Worm (Caenorhabditis elegans) whole organism, late embryonic: ENCODE data around the gene cpr-8.

Experiments used
- F13H6.1 ChIP-seq: sonication (generic microtip); optimal IDR thresholded peaks from 2 replicates; lab custom pipeline; 2016; ENCODE audit warnings: missing genetic modification characterization, missing compliant biosample characterization
- K02D7.2 ChIP-seq: sonication (generic microtip); optimal IDR thresholded peaks from 2 replicates; lab custom pipeline; 2017; ENCODE audit warnings: mild to moderate bottlenecking, missing genetic modification characterization, missing compliant biosample characterization
- K09A11.1 ChIP-seq: sonication (generic microtip); optimal IDR thresholded peaks from 2 replicates; lab custom pipeline; 2017; ENCODE audit warnings: antibody characterized with exemption, mild to moderate bottlenecking, missing genetic modification characterization, missing compliant biosample characterization; ENCODE audit not compliant: insufficient read depth
- Y22D7AL.16 ChIP-seq: sonication (generic microtip); optimal IDR thresholded peaks from 2 replicates; lab custom pipeline; 2016; ENCODE audit warnings: missing genetic modification characterization, missing compliant biosample characterization
- ahr-1 ChIP-seq: sonication (generic microtip); optimal IDR thresholded peaks from 2 replicates; lab custom pipeline; 2016; ENCODE audit warnings: missing genetic modification characterization, missing compliant biosample characterization
- ama-1 ChIP-seq: fragments of 150-350 bp; optimal IDR thresholded peaks from 2 replicates; lab custom pipeline; 2014
- ceh-19 ChIP-seq: fragments of 200-800 bp; sonication (Bioruptor generic); optimal IDR thresholded peaks from 2 replicates; lab custom pipeline; 2018; ENCODE audit warnings: mild to moderate bottlenecking, missing genetic modification characterization, missing compliant biosample characterization
- ceh-2 ChIP-seq: sonication (generic microtip); optimal IDR thresholded peaks from 2 replicates; lab custom pipeline; 2016; ENCODE audit warnings: missing genotype, missing genetic modification characterization, missing compliant biosample characterization
- ceh-24 ChIP-seq: sonication (generic microtip); optimal IDR thresholded peaks from 2 replicates; lab custom pipeline; 2016; ENCODE audit warnings: mild to moderate bottlenecking, missing genetic modification characterization, missing compliant biosample characterization
- ceh-31 ChIP-seq: sonication (generic microtip); optimal IDR thresholded peaks from 2 replicates; lab custom pipeline; 2016; ENCODE audit warnings: missing genetic modification characterization, missing compliant biosample characterization
- ceh-45 ChIP-seq: fragments of 200-800 bp; sonication (Bioruptor generic); IDR thresholded peaks from 2 replicates; pipeline ENCODE4 v1.3.6; 2022; ENCODE audit warnings: missing genetic modification reagents, missing genetic modification characterization, missing compliant biosample characterization
- dmd-4 ChIP-seq: sonication (generic microtip); optimal IDR thresholded peaks from 2 replicates; lab custom pipeline; 2016; ENCODE audit warnings: borderline replicate concordance, missing genetic modification characterization, missing compliant biosample characterization
- dve-1 ChIP-seq: sonication (generic microtip); optimal IDR thresholded peaks from 2 replicates; lab custom pipeline; 2017; ENCODE audit warnings: antibody characterized with exemption, mild to moderate bottlenecking, missing genetic modification characterization, missing compliant biosample characterization
- elt-2 ChIP-seq: sonication (generic microtip); optimal IDR thresholded peaks from 2 replicates; lab custom pipeline; 2016; ENCODE audit warnings: missing genetic modification reagents, missing genetic modification characterization, missing compliant biosample characterization
- elt-4 ChIP-seq: sonication (generic microtip); optimal IDR thresholded peaks from 2 replicates; lab custom pipeline; 2016; ENCODE audit warnings: missing genetic modification characterization, missing compliant biosample characterization
- fax-1 ChIP-seq: sonication (generic microtip); optimal IDR thresholded peaks from 2 replicates; lab custom pipeline; 2016; ENCODE audit warnings: missing genotype, missing genetic modification characterization, missing compliant biosample characterization
- gmeb-2 ChIP-seq: sonication (generic microtip); optimal IDR thresholded peaks from 2 replicates; lab custom pipeline; 2016; ENCODE audit warnings: missing genetic modification characterization, inconsistent platforms, missing compliant biosample characterization
- lim-6 ChIP-seq: sonication (generic microtip); optimal IDR thresholded peaks from 2 replicates; lab custom pipeline; 2016; ENCODE audit warnings: missing genetic modification characterization, missing compliant biosample characterization
- mec-3 ChIP-seq: sonication (generic microtip); optimal IDR thresholded peaks from 2 replicates; lab custom pipeline; 2016; ENCODE audit warnings: borderline replicate concordance, missing genetic modification characterization, missing compliant biosample characterization
- nfya-1 ChIP-seq: sonication (generic microtip); optimal IDR thresholded peaks from 2 replicates; lab custom pipeline; 2017; ENCODE audit warnings: missing genetic modification characterization, mild to moderate bottlenecking, missing compliant biosample characterization, antibody characterized with exemption, moderate library complexity
- nhr-11 ChIP-seq: fragments of 150-350 bp; optimal IDR thresholded peaks from 2 replicates; lab custom pipeline; 2014; ENCODE audit warnings: missing biosample characterization, missing genetic modification characterization
- odd-2 ChIP-seq: sonication (generic microtip); optimal IDR thresholded peaks from 2 replicates; lab custom pipeline; 2017; ENCODE audit warnings: antibody characterized with exemption, mild to moderate bottlenecking, missing genetic modification characterization, missing compliant biosample characterization
- pax-1 ChIP-seq: fragments of 150-350 bp; optimal IDR thresholded peaks from 2 replicates; lab custom pipeline; 2014; ENCODE audit warnings: missing biosample characterization, missing genetic modification characterization
- pqm-1 ChIP-seq: sonication (generic microtip); optimal IDR thresholded peaks from 2 replicates; lab custom pipeline; 2016; ENCODE audit warnings: missing genetic modification characterization, missing compliant biosample characterization
- ref-2 ChIP-seq: sonication (generic microtip); optimal IDR thresholded peaks from 2 replicates; lab custom pipeline; 2016; ENCODE audit warnings: missing genetic modification characterization, missing compliant biosample characterization
- rnt-1 ChIP-seq: sonication (generic microtip); optimal IDR thresholded peaks from 2 replicates; lab custom pipeline; 2016; ENCODE audit warnings: missing genetic modification characterization, missing compliant biosample characterization
- tbx-7 ChIP-seq: sonication (generic microtip); optimal IDR thresholded peaks from 2 replicates; lab custom pipeline; 2016; ENCODE audit warnings: missing genotype, missing genetic modification characterization, missing compliant biosample characterization
- unc-3 ChIP-seq, 2 experiments: fragments of 200-800 bp in 1 of 2; sonication (Bioruptor generic) in 1 of 2; sonication (generic microtip) in 1 of 2; conservative IDR thresholded peaks in 1 of 2; optimal IDR thresholded peaks in 1 of 2; 2 replicates each; pipeline versions ENCODE4 v1.3.6 to Lab custom; 2016 to 2022; ENCODE audit warnings: missing compliant biosample characterization in 2 of 2, missing genetic modification characterization in 2 of 2, missing genetic modification reagents in 1 of 2
- unc-42 ChIP-seq: sonication (generic microtip); optimal IDR thresholded peaks from 2 replicates; lab custom pipeline; 2016; ENCODE audit warnings: missing genotype, missing genetic modification characterization, missing compliant biosample characterization
- unc-55 ChIP-seq: sonication (generic microtip); optimal IDR thresholded peaks from 2 replicates; lab custom pipeline; 2017; ENCODE audit warnings: missing biosample characterization, missing genetic modification reagents, missing genetic modification characterization
- unc-86 ChIP-seq: sonication (generic microtip); optimal IDR thresholded peaks from 2 replicates; lab custom pipeline; 2016; ENCODE audit warnings: missing genetic modification characterization, missing compliant biosample characterization
- zip-5 ChIP-seq: sonication (generic microtip); optimal IDR thresholded peaks from 2 replicates; lab custom pipeline; 2016; ENCODE audit warnings: missing genetic modification characterization, missing compliant biosample characterization

cpr-8 gene

DNA sequence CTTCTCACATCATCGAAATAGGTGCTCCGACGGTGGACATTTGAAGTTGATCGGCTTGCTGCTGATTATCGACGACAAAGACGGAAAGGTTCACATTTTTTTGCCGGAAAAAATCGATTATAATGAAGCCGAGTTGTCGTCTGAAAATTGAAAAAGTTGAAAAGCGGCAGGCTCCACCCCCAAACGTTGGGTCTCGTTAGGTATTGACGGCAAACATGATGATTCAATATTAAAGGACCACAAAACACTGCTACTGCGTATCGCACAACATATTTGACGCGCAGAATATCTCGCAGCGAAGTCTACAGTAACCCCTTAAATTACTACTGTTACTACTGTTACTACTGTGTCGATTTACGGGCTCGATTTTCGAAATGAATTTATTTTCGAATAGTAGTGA, 23.8 kb downstream of the cpr-8 start:
- peak; percentile 56 for TF ChIP-seq ama-1 (lab: Kevin White, UChicago)
- TF ChIP-seq odd-2 = no peak
- TF ChIP-seq elt-2 (tag; lab: Kevin White, UChicago) = no peak
- TF ChIP-seq ceh-24 (tag; lab: Kevin White, UChicago) = no peak
- no peak for TF ChIP-seq F13H6.1
- TF ChIP-seq ceh-19 = no peak

DNA sequence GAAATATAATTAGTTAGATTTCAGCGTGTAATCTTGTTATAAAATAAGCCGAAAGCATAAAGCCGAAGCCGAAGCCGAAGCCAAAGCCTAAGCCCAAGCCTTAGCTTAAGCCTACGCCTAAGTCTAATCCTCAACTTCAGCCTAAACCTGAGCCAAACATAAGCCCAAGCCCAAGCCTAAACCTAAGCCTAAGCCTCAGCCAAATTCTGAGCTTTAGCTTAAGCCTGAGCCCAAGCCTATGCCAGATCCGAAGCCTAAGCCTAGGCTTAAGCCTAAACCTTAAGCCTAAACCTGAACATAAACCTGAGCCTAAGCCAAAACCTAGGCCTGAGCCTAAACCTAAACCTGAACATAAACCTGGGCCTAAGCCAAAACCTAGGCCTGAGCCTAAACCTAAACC, 26.3 kb downstream of the cpr-8 start:
- TF ChIP-seq dve-1 (tag; lab: Kevin White, UChicago) = peak; percentile 79
- TF ChIP-seq ceh-45 (GFP tag; lab: Robert Waterston, UW) = no peak
- TF ChIP-seq unc-42 (tag; lab: Kevin White, UChicago) = no peak

DNA sequence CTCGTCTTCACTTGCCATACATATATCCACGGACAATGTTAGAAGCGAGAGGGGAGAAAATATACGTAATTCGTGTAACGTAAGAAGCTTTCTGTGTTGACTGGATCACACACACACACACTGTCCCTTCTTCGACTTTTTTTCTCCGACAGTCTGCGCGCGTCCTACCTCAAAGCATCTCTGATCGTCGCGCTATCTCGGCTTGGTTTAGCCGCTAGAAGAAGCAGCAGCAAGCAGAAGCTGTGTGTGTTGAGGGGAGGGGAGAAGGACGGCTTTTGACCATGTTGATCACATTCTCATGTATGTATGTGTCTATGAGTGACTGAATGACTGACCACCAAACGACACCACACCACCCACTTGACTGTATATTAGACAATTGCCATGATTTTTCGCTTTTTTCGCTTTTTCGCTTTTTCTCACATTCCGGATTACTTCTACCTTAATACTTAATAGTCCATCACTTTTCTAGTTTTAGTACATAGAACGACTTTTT, 29.8 kb downstream of the cpr-8 start, which contains the start of gene T21H3.5:
Gene T21H3.5, minus strand, starts transcription at position 98 of the 496 bp plus-strand sequence.
- TF ChIP-seq unc-3 (GFP tag; conservative IDR thresholded peaks at IDR 0.05; lab: Robert Waterston, UW) (no peak), unc-3 (tag; optimal IDR thresholded peaks at IDR 0.05; lab: Kevin White, UChicago) (no peak), elt-2 (tag; lab: Kevin White, UChicago) (no peak), nhr-11 (no peak), K02D7.2 (tag; lab: Kevin White, UChicago) (no peak), Y22D7AL.16 (no peak), nfya-1 (no peak), tbx-7 (tag; lab: Kevin White, UChicago) (no peak), unc-86 (tag; lab: Kevin White, UChicago) (no peak), rnt-1 (tag; lab: Kevin White, UChicago) (no peak), gmeb-2 (no peak), ref-2 (tag; lab: Kevin White, UChicago) (no peak), ceh-2 (tag; lab: Kevin White, UChicago) (no peak), fax-1 (no peak), dmd-4 (tag; lab: Kevin White, UChicago) (no peak), elt-4 (tag; lab: Kevin White, UChicago) (no peak), lim-6 (no peak), mec-3 (no peak)
- TF ChIP-seq, all 69 proteins: peak for 0

DNA sequence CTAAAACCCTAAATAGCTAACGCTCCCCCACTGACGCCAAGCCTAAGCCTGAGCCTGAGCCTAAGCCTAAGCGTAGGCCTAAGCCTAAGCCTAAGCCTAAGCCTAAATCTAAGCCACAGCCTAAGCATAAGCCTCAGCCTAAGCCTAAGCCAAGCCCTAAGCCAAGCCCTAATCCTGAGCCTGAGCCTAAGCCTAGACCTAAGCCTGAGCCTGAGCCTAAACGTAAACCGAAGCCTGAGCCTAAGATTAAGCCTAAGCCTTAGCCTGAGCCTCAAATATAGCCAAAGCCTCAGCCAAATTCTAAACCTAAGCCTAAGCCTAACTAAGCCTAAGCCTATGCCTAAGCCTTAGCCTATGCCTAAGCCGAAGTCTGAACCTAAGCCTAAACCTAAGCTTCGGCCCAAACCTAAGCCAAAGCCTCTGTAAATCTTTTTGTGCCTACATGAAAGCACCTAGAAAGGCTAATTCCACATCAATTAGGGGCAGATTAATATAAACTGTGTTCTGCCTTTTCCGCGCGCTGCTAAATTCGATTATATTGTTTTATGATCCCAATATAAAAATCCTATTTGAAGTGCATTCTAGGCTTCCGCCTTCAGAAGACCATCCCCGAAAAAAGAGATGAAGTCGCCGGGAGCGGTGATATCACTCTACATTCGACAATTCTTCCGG, 30.8 kb downstream of the cpr-8 start, which contains the start of gene ptr-16:
Gene ptr-16, plus strand, starts transcription at position 622 of the 672 bp plus-strand sequence.
- TF ChIP-seq F13H6.1 (no peak), dve-1 (tag; lab: Kevin White, UChicago) (peak; percentile 78)

DNA sequence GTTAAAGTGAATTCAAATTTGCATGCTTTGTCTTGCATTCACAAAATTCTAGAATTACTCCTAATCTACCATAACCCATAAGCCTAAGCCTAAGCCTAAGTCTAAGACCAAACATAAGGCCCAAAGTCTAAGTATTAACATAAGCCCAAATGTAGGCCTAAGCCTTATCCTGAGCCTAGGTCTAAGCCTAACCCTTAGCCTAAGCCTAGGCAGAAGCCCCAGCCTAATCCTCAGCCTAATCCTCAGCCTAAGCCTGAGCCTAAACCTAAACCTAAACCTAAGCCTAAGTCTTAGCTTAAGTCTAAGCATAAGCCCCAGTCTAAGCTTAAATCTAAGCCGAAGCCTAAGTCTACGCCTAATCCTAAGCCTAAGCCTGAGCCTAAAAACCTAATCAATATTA, 36.2 kb downstream of the cpr-8 start:
- peak; percentile 24 for TF ChIP-seq dve-1 (tag; lab: Kevin White, UChicago)
- TF ChIP-seq zip-5 (tag; lab: Kevin White, UChicago) = no peak

DNA sequence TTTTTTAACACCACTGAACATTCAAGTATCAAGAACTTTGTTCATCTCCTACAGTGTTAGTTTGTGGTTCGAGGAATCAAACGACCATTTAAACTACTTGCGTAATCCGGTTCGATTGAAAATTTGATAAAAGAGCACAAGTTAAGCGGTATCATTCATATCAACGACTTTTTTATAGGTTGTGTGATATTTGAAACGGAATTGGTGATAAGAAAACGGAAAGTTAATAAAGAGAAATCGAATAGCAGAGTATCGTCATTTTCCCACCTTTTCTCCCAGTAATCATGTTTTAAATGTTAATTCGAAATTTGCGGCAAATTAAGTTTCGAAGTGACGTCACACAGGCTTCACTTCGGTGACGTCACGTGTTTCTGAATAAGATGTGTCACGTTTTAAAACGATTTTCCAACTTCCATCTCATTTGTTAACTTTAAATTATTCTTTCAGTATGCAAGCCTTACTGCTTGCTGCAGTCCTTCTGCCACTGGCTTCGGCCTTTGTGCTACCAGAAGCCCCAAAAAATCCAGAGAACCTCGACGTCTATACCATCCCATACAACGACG, 42.0 kb downstream of the cpr-8 start, which contains the start of gene T21H3.1:
Gene T21H3.1, plus strand, starts transcription at position 448 of the 563 bp plus-strand sequence.
- no peak for TF ChIP-seq lim-6
- no peak for TF ChIP-seq K09A11.1 (tag; lab: Kevin White, UChicago)
- TF ChIP-seq elt-2 (tag; lab: Kevin White, UChicago) = no peak
- no peak for TF ChIP-seq ama-1 (lab: Kevin White, UChicago)
- no peak for TF ChIP-seq dve-1 (tag; lab: Kevin White, UChicago)
- TF ChIP-seq pax-1 (tag; lab: Kevin White, UChicago) = no peak
- TF ChIP-seq pqm-1 = no peak
- no peak for TF ChIP-seq unc-86 (tag; lab: Kevin White, UChicago)
- no peak for TF ChIP-seq odd-2
- no peak for TF ChIP-seq ceh-31 (tag; lab: Kevin White, UChicago)
- TF ChIP-seq ahr-1 (tag; lab: Kevin White, UChicago) = no peak
- no peak for TF ChIP-seq unc-55 (GFP tag; lab: Kevin White, UChicago)
